Fruit fly (Drosophila melanogaster) whole organism, embryonic: Measurements from ENCODE around the gene CG13097.

Experiments used
- Atf3 ChIP-seq: fragments of 200-800 bp; sonication (Bioruptor generic); optimal IDR thresholded peaks from 3 replicates; lab custom pipeline; 2016; ENCODE audit warnings: missing biosample characterization, missing genetic modification characterization
- Bgb ChIP-seq: fragments of 200-800 bp; sonication (Bioruptor generic); IDR thresholded peaks from 2 replicates; pipeline ENCODE4 v1.3.6; 2022; ENCODE audit warnings: missing biosample characterization, missing genetic modification characterization; ENCODE audit not compliant: partially characterized antibody
- Blimp-1 ChIP-seq: fragments of 200-800 bp; sonication (Bioruptor generic); optimal IDR thresholded peaks from 3 replicates; lab custom pipeline; 2018; ENCODE audit warnings: missing biosample characterization, missing genetic modification characterization, mild to moderate bottlenecking, moderate library complexity, missing genetic modification reagents
- CG13296 ChIP-seq: fragments of 200-800 bp; sonication (Bioruptor generic); optimal IDR thresholded peaks from 3 replicates; lab custom pipeline; 2018; ENCODE audit warnings: missing biosample characterization, mild to moderate bottlenecking, missing genetic modification characterization
- CG13894 ChIP-seq: fragments of 200-800 bp; sonication (Bioruptor generic); optimal IDR thresholded peaks from 3 replicates; lab custom pipeline; 2018; ENCODE audit warnings: missing biosample characterization, mild to moderate bottlenecking, missing genetic modification characterization, moderate library complexity
- CG15514 ChIP-seq: fragments of 200-800 bp; sonication (Bioruptor generic); optimal IDR thresholded peaks from 3 replicates; lab custom pipeline; 2017; ENCODE audit warnings: missing biosample characterization, missing genetic modification characterization, mild to moderate bottlenecking, moderate library complexity, missing genetic modification reagents
- CG16815 ChIP-seq: fragments of 200-800 bp; sonication (Bioruptor generic); optimal IDR thresholded peaks from 3 replicates; lab custom pipeline; 2017; ENCODE audit warnings: missing biosample characterization, mild to moderate bottlenecking, missing genetic modification characterization
- CG18476 ChIP-seq: fragments of 200-800 bp; sonication (Bioruptor generic); optimal IDR thresholded peaks from 2 replicates; lab custom pipeline; 2016; ENCODE audit warnings: missing biosample characterization, mild to moderate bottlenecking, missing genetic modification characterization
- CG2199 ChIP-seq: fragments of 200-800 bp; sonication (Bioruptor generic); IDR thresholded peaks from 3 replicates; pipeline ENCODE4 v1.3.6; 2022; ENCODE audit warnings: missing biosample characterization, missing genetic modification characterization
- CG32532 ChIP-seq: fragments of 200-800 bp; sonication (Bioruptor generic); IDR thresholded peaks from 2 replicates; pipeline ENCODE4 v1.3.6; 2022; ENCODE audit warnings: missing biosample characterization, missing genetic modification characterization
- CG34422 ChIP-seq: fragments of 200-800 bp; sonication (Bioruptor generic); IDR thresholded peaks from 3 replicates; pipeline ENCODE4 v1.3.6; 2022; ENCODE audit warnings: missing biosample characterization, missing genetic modification characterization
- CG3726 ChIP-seq: fragments of 200-800 bp; sonication (Bioruptor generic); IDR thresholded peaks from 3 replicates; pipeline ENCODE4, ENCODE4 v1.3.6; 2022; ENCODE audit warnings: missing biosample characterization, missing genetic modification characterization
- CG5180 ChIP-seq: fragments of 200-800 bp; sonication (Bioruptor generic); optimal IDR thresholded peaks from 3 replicates; lab custom pipeline; 2017; ENCODE audit warnings: missing biosample characterization, missing genetic modification characterization, mild to moderate bottlenecking, moderate library complexity, missing genetic modification reagents
- CG6254 ChIP-seq: fragments of 200-800 bp; sonication (Bioruptor generic); optimal IDR thresholded peaks from 3 replicates; lab custom pipeline; 2017; ENCODE audit warnings: mild to moderate bottlenecking, missing biosample characterization, missing genetic modification reagents, missing genetic modification characterization
- CG6765 ChIP-seq: fragments of 200-800 bp; sonication (Bioruptor generic); optimal IDR thresholded peaks from 3 replicates; lab custom pipeline; 2017; ENCODE audit warnings: missing biosample characterization, mild to moderate bottlenecking, missing genetic modification characterization
- CG7928 ChIP-seq: fragments of 200-800 bp; sonication (Bioruptor generic); optimal IDR thresholded peaks from 2 replicates; lab custom pipeline; 2017; ENCODE audit warnings: missing biosample characterization, mild to moderate bottlenecking, missing genetic modification characterization
- CG8478 ChIP-seq: fragments of >200 bp; optimal IDR thresholded peaks from 2 replicates; lab custom pipeline; 2018
- Dbx ChIP-seq: fragments of 200-800 bp; sonication (Bioruptor generic); IDR thresholded peaks from 3 replicates; pipeline ENCODE4 v1.3.6; 2022; ENCODE audit warnings: missing biosample characterization, missing genetic modification characterization
- Drgx ChIP-seq: fragments of 200-800 bp; sonication (Bioruptor generic); IDR thresholded peaks from 2 replicates; pipeline ENCODE4 v1.3.6; 2022; ENCODE audit warnings: missing biosample characterization, missing genetic modification characterization
- Eip74EF ChIP-seq, 2 experiments: fragments of 200-800 bp in 1 of 2; fragments of >200 bp in 1 of 2; sonication (Bioruptor generic) in 1 of 2; optimal IDR thresholded peaks; 2 replicates each; lab custom pipeline; 2017 to 2019; ENCODE audit warnings: missing biosample characterization in 2 of 2, missing genetic modification characterization in 2 of 2, mild to moderate bottlenecking in 1 of 2, moderate library complexity in 1 of 2
- Fer2 ChIP-seq: fragments of 200-800 bp; sonication (Bioruptor generic); optimal IDR thresholded peaks from 2 replicates; lab custom pipeline; 2018; ENCODE audit warnings: missing biosample characterization, mild to moderate bottlenecking, missing genetic modification characterization, moderate library complexity
- Fer3 ChIP-seq: fragments of 200-800 bp; sonication (Bioruptor generic); optimal IDR thresholded peaks from 2 replicates; lab custom pipeline; 2018; ENCODE audit warnings: missing biosample characterization, mild to moderate bottlenecking, missing genetic modification characterization, moderate library complexity
- Hr78 ChIP-seq, 2 experiments: fragments of 200-800 bp in 1 of 2; fragments of >200 bp in 1 of 2; sonication (Bioruptor generic) in 1 of 2; optimal IDR thresholded peaks; 2 replicates each; lab custom pipeline; 2017 to 2019; ENCODE audit warnings: missing biosample characterization in 2 of 2, missing genetic modification characterization in 2 of 2, mild to moderate bottlenecking in 1 of 2, moderate library complexity in 1 of 2
- Kr ChIP-seq: fragments of 200-800 bp; sonication (Bioruptor generic); optimal IDR thresholded peaks from 2 replicates; lab custom pipeline; 2017; ENCODE audit warnings: missing biosample characterization, mild to moderate bottlenecking, missing genetic modification characterization
- Mrtf ChIP-seq: fragments of 200-800 bp; sonication (Bioruptor generic); IDR thresholded peaks from 3 replicates; pipeline ENCODE4 v1.3.6; 2022; ENCODE audit warnings: missing biosample characterization, missing genetic modification characterization
- NFAT ChIP-seq: fragments of 200-800 bp; sonication (Bioruptor generic); IDR thresholded peaks from 2 replicates; pipeline ENCODE4 v1.3.6; 2022; ENCODE audit warnings: missing biosample characterization, missing genetic modification characterization
- Nf-YC ChIP-seq: fragments of 200-800 bp; optimal IDR thresholded peaks from 3 replicates; lab custom pipeline; 2019; ENCODE audit warnings: missing biosample characterization, mild to moderate bottlenecking, missing genetic modification characterization, moderate library complexity
- Oaz ChIP-seq: fragments of 200-800 bp; sonication (Bioruptor generic); IDR thresholded peaks from 2 replicates; pipeline ENCODE4 v1.3.6; 2022; ENCODE audit warnings: missing biosample characterization, missing genetic modification characterization
- bbx ChIP-seq: fragments of 200-800 bp; sonication (Bioruptor generic); IDR thresholded peaks from 2 replicates; pipeline ENCODE4 v1.3.6; 2022; ENCODE audit warnings: missing biosample characterization, missing genetic modification characterization; ENCODE audit not compliant: partially characterized antibody
- caup ChIP-seq: fragments of 200-800 bp; sonication (Bioruptor generic); optimal IDR thresholded peaks from 3 replicates; lab custom pipeline; 2017; ENCODE audit warnings: missing biosample characterization, mild to moderate bottlenecking, missing genetic modification characterization, moderate library complexity; ENCODE audit not compliant: severe bottlenecking
- chm ChIP-seq: fragments of 200-800 bp; sonication (Bioruptor generic); IDR thresholded peaks from 2 replicates; pipeline ENCODE4 v1.3.6; 2022; ENCODE audit warnings: missing biosample characterization, missing genetic modification characterization
- crc ChIP-seq: fragments of 200-800 bp; sonication (Bioruptor generic); optimal IDR thresholded peaks from 2 replicates; lab custom pipeline; 2016; ENCODE audit warnings: missing biosample characterization, missing genetic modification characterization
- esg ChIP-seq: fragments of 200-800 bp; sonication (Bioruptor generic); conservative IDR thresholded peaks from 2 replicates; pipeline ENCODE4 v1.3.6; 2022; ENCODE audit warnings: missing biosample characterization, missing genetic modification characterization
- grn ChIP-seq: fragments of 200-800 bp; sonication (Bioruptor generic); optimal IDR thresholded peaks from 3 replicates; lab custom pipeline; 2017; ENCODE audit warnings: missing biosample characterization, missing genetic modification characterization
- insv ChIP-seq, 2 experiments: fragments of 200-800 bp; sonication (Bioruptor generic); optimal IDR thresholded peaks; 3 replicates each; lab custom pipeline; 2016 to 2018; ENCODE audit warnings: missing biosample characterization in 2 of 2, missing genetic modification characterization in 2 of 2
- lab ChIP-seq: fragments of 200-800 bp; sonication (Bioruptor generic); optimal IDR thresholded peaks from 3 replicates; lab custom pipeline; 2017; ENCODE audit warnings: missing biosample characterization, missing genetic modification characterization, mild to moderate bottlenecking, moderate library complexity, missing genetic modification reagents
- pb ChIP-seq: fragments of 200-800 bp; sonication (Bioruptor generic); optimal IDR thresholded peaks from 3 replicates; lab custom pipeline; 2016; ENCODE audit warnings: missing biosample characterization, missing genetic modification characterization
- ranshi ChIP-seq: fragments of 200-800 bp; sonication (Bioruptor generic); IDR thresholded peaks from 2 replicates; pipeline ENCODE4 v1.3.6; 2022; ENCODE audit warnings: missing biosample characterization, missing genetic modification characterization
- salm ChIP-seq: fragments of 200-800 bp; sonication (Bioruptor generic); optimal IDR thresholded peaks from 2 replicates; lab custom pipeline; 2018; ENCODE audit warnings: missing biosample characterization, mild to moderate bottlenecking, missing genetic modification characterization
- sc ChIP-seq, 3 experiments: fragments of >200 bp in 2 of 3; fragments of 200-800 bp in 1 of 3; sonication (Bioruptor generic) in 1 of 3; optimal IDR thresholded peaks; 2 replicates in 2 of 3; 3 replicates in 1 of 3; lab custom pipeline; 2017; ENCODE audit warnings: mild to moderate bottlenecking in 1 of 3, missing biosample characterization in 1 of 3, missing genetic modification characterization in 1 of 3, missing genetic modification reagents in 1 of 3
- sens ChIP-seq: fragments of 200-800 bp; sonication (Bioruptor generic); peaks from one replicate; lab custom pipeline; 2016; ENCODE audit warnings: missing biosample characterization, missing genetic modification characterization
- sob ChIP-seq: fragments of 200-800 bp; sonication (Bioruptor generic); IDR thresholded peaks from 2 replicates; pipeline ENCODE4 v1.3.6; 2022; ENCODE audit warnings: missing biosample characterization, missing genetic modification characterization
- ttk ChIP-seq: fragments of 200-800 bp; sonication (Bioruptor generic); IDR thresholded peaks from 2 replicates; pipeline ENCODE4 v2.1.2; 2022; ENCODE audit warnings: missing biosample characterization, missing genetic modification characterization

The CG13097 gene

dm6 chr2L:8528951-8529430, 14.3 kb upstream of the CG13097 start, which contains the start of gene CG17834 (continued):
- peak; percentile 48; the same call in 1 of the 2 replicates for TF ChIP-seq Bgb (GFP tag; lab: Robert Waterston, UW)
- TF ChIP-seq ttk (GFP tag; lab: Robert Waterston, UW), result peak; percentile 22; the same call in 1 of the 2 replicates
- TF ChIP-seq sens (GFP tag; lab: Kevin White, UChicago), result peak; percentile 64
- TF ChIP-seq crc (GFP tag; lab: Kevin White, UChicago), result no peak
- TF ChIP-seq Blimp-1 (GFP tag; lab: Kevin White, UChicago), result no peak
- TF ChIP-seq grn (GFP tag; lab: Kevin White, UChicago), result peak; percentile 20
- no peak for TF ChIP-seq CG7928 (GFP tag; lab: Kevin White, UChicago)
- no peak for TF ChIP-seq CG16815 (GFP tag; lab: Kevin White, UChicago)
- TF ChIP-seq Fer3 (tag; lab: Kevin White, UChicago), result peak; percentile 11
- no peak for TF ChIP-seq Atf3 (GFP tag; lab: Kevin White, UChicago)
- TF ChIP-seq Hr78 (GFP tag; optimal IDR thresholded peaks at IDR 0.05; lab: Kevin White, UChicago), result peak in 1 of 2 experiments; percentile 85
- TF ChIP-seq caup (GFP tag; lab: Kevin White, UChicago), result peak; percentile 40
- TF ChIP-seq CG3726 (GFP tag; lab: Robert Waterston, UW), result no peak
- no peak for TF ChIP-seq salm (tag; lab: Kevin White, UChicago)
- no peak for TF ChIP-seq CG5180
- peak; percentile 30 for TF ChIP-seq CG13296 (GFP tag; lab: Kevin White, UChicago)
- peak; percentile 43; the same call in 1 of the 2 replicates for TF ChIP-seq NFAT (GFP tag; lab: Robert Waterston, UW)
- 0 out of 2 replicates have a peak, but pooled peaks have one; percentile 12 for TF ChIP-seq sob
- TF ChIP-seq insv (GFP tag; optimal IDR thresholded peaks at IDR 0.05; lab: Kevin White, UChicago), result no peak
- TF ChIP-seq CG32532 (GFP tag; lab: Robert Waterston, UW), result no peak; the same call in 1 of the 2 replicates
- TF ChIP-seq bbx (GFP tag; lab: Robert Waterston, UW), result 0 out of 2 replicates have a peak, but pooled peaks have one; percentile 7
- peak in 1 of 2 experiments; percentile 33 for TF ChIP-seq Eip74EF (GFP tag; optimal IDR thresholded peaks at IDR 0.05; lab: Kevin White, UChicago)
- peak; percentile 12; the same call in 1 of the 2 replicates for TF ChIP-seq ranshi (GFP tag; lab: Robert Waterston, UW)
- no peak for TF ChIP-seq esg
- no peak for TF ChIP-seq pb
- peak; percentile 40 for TF ChIP-seq CG6765
- TF ChIP-seq Kr (GFP tag; lab: Kevin White, UChicago), result no peak
- TF ChIP-seq sc (optimal IDR thresholded peaks at IDR 0.05; lab: Kevin White, UChicago), result no peak
- TF ChIP-seq sc (GFP tag; optimal IDR thresholded peaks at IDR 0.05; lab: Kevin White, UChicago), result no peak
- TF ChIP-seq Mrtf, result no peak
- TF ChIP-seq CG8478 (lab: Kevin White, UChicago), result no peak
- TF ChIP-seq CG15514 (GFP tag; lab: Kevin White, UChicago), result peak; percentile 7
- TF ChIP-seq CG18476 (GFP tag; lab: Kevin White, UChicago), result no peak
- TF ChIP-seq Drgx (GFP tag; lab: Robert Waterston, UW), result 0 out of 2 replicates have a peak, but pooled peaks have one; percentile 18
- TF ChIP-seq lab (GFP tag; lab: Kevin White, UChicago), result peak; percentile 71
- peak; percentile 77 for TF ChIP-seq Nf-YC (tag; lab: Kevin White, UChicago)
- TF ChIP-seq Oaz (GFP tag; lab: Robert Waterston, UW), result 0 out of 2 replicates have a peak, but pooled peaks have one; percentile 12
- TF ChIP-seq CG6254 (GFP tag; lab: Kevin White, UChicago), result no peak
- no peak for TF ChIP-seq Fer2 (tag; lab: Kevin White, UChicago)
- peak; percentile 75 for TF ChIP-seq chm
- TF ChIP-seq CG2199 (GFP tag; lab: Robert Waterston, UW), result peak; percentile 58; the same call in 1 of the 3 replicates
- TF ChIP-seq CG34422 (GFP tag; lab: Robert Waterston, UW), result peak; percentile 32; the same call in 1 of the 3 replicates
- TF ChIP-seq Dbx, result peak; percentile 21; the same call in 1 of the 3 replicates
- peak; percentile 59 for TF ChIP-seq CG13894 (tag; lab: Kevin White, UChicago)
